Fruit fly (Drosophila melanogaster): ENCODE measurements around the gene Rac1.

dm6 chr3L:1352065-1352464 lies 49.6 kb upstream of the Rac1 start:
- peak; percentile 13 for TF ChIP-seq CG7101 (tag; optimal IDR thresholded peaks at IDR 0.05)
- no peak for TF ChIP-seq CG33017 (tag; optimal IDR thresholded peaks at IDR 0.05)
- TF ChIP-seq tj (GFP tag; optimal IDR thresholded peaks at IDR 0.05) = no peak
- no peak for TF ChIP-seq CG12768 (GFP tag; optimal IDR thresholded peaks at IDR 0.05)
- no peak for TF ChIP-seq kay (GFP tag; ENCODE audit: borderline replicate concordance)
- TF ChIP-seq cic (GFP tag; optimal IDR thresholded peaks at IDR 0.05) = no peak
- no peak for TF ChIP-seq Hr96 (GFP tag; optimal IDR thresholded peaks at IDR 0.05)
- TF ChIP-seq pad (GFP tag; optimal IDR thresholded peaks at IDR 0.05) = no peak
- peak; percentile 37 for TF ChIP-seq CG11617 (GFP tag; optimal IDR thresholded peaks at IDR 0.05)
- TF ChIP-seq ovo (GFP tag; optimal IDR thresholded peaks at IDR 0.05) = peak; percentile 76
- peak; percentile 48 for TF ChIP-seq CG1620 (GFP tag; optimal IDR thresholded peaks at IDR 0.05)
- peak; percentile 67 for TF ChIP-seq bab1 (GFP tag; optimal IDR thresholded peaks at IDR 0.05)
